Worm (Caenorhabditis elegans) whole organism, L1 larva: ENCODE measurements around the gene K05F1.8.

ENCODE experiments used
- C04F5.9 ChIP-seq: sonication (generic microtip); optimal IDR thresholded peaks from 2 replicates; lab custom pipeline; 2016; ENCODE audit warnings: missing genetic modification characterization, missing compliant biosample characterization
- C16A3.4 ChIP-seq: fragments of 150-350 bp; optimal IDR thresholded peaks from 2 replicates; lab custom pipeline; 2014; ENCODE audit warnings: missing biosample characterization, missing genetic modification characterization
- ama-1 ChIP-seq: fragments of 150-350 bp; optimal IDR thresholded peaks from 2 replicates; lab custom pipeline; 2014
- blmp-1 ChIP-seq: fragments of 150-350 bp; optimal IDR thresholded peaks from 2 replicates; lab custom pipeline; 2014; ENCODE audit warnings: missing biosample characterization, missing genetic modification characterization
- ceh-63 ChIP-seq: fragments of 200-800 bp; sonication (Bioruptor generic); optimal IDR thresholded peaks from 2 replicates; lab custom pipeline; 2018; ENCODE audit warnings: mild to moderate bottlenecking, missing genetic modification characterization, missing compliant biosample characterization
- ceh-82 ChIP-seq, 3 experiments: fragments of 150-350 bp in 1 of 3; sonication (generic microtip) in 2 of 3; optimal IDR thresholded peaks; 2 replicates each; lab custom pipeline; 2014 to 2017; ENCODE audit warnings: missing biosample characterization in 3 of 3, missing genetic modification characterization in 3 of 3
- ceh-88 ChIP-seq: fragments of 200-800 bp; sonication (Bioruptor generic); IDR thresholded peaks from 2 replicates; pipeline ENCODE4 v1.3.6; 2022; ENCODE audit warnings: missing genetic modification characterization, missing compliant biosample characterization
- egl-27 ChIP-seq, 2 experiments: fragments of 150-350 bp in 1 of 2; sonication (generic microtip); optimal IDR thresholded peaks; 3 replicates each; lab custom pipeline; 2017 to 2018; ENCODE audit warnings: missing biosample characterization in 2 of 2, missing genetic modification characterization in 2 of 2, missing genetic modification reagents in 2 of 2
- elt-2 ChIP-seq: sonication (generic microtip); optimal IDR thresholded peaks from 2 replicates; lab custom pipeline; 2016; ENCODE audit warnings: missing genetic modification characterization, mild to moderate bottlenecking, inconsistent platforms, missing compliant biosample characterization, missing genetic modification reagents
- elt-3 ChIP-seq, 6 experiments: fragments of 150-350 bp in 1 of 6; sonication (generic microtip); optimal IDR thresholded peaks; 2 replicates each; lab custom pipeline; 2017 to 2018; ENCODE audit warnings: missing biosample characterization in 6 of 6, missing genetic modification characterization in 6 of 6, inconsistent platforms in 1 of 6
- ets-5 ChIP-seq: fragments of 200-800 bp; sonication (Bioruptor generic); IDR thresholded peaks from 2 replicates; pipeline ENCODE4 v1.3.6; 2022; ENCODE audit warnings: missing genetic modification characterization, missing compliant biosample characterization
- fkh-4 ChIP-seq: sonication (generic microtip); optimal IDR thresholded peaks from 2 replicates; lab custom pipeline; 2016; ENCODE audit warnings: missing compliant biosample characterization, missing genetic modification characterization, borderline replicate concordance
- fkh-8 ChIP-seq: sonication (generic microtip); optimal IDR thresholded peaks from 2 replicates; lab custom pipeline; 2016; ENCODE audit warnings: mild to moderate bottlenecking, missing genetic modification characterization, missing compliant biosample characterization
- hlh-17 ChIP-seq: fragments of 200-800 bp; sonication (Bioruptor generic); optimal IDR thresholded peaks from 2 replicates; lab custom pipeline; 2018; ENCODE audit warnings: missing genetic modification characterization, mild to moderate bottlenecking, missing compliant biosample characterization, moderate library complexity, borderline replicate concordance
- hpl-2 ChIP-seq: fragments of 150-350 bp; optimal IDR thresholded peaks from 2 replicates; lab custom pipeline; 2014; ENCODE audit warnings: missing biosample characterization, missing genetic modification reagents, missing genetic modification characterization
- lin-13 ChIP-seq: fragments of 150-350 bp; optimal IDR thresholded peaks from 2 replicates; lab custom pipeline; 2014; ENCODE audit warnings: missing biosample characterization, missing genetic modification reagents, missing genetic modification characterization
- lin-14 ChIP-seq: fragments of 200-800 bp; sonication (Bioruptor generic); optimal IDR thresholded peaks from 2 replicates; lab custom pipeline; 2018; ENCODE audit warnings: mild to moderate bottlenecking, missing genetic modification characterization, moderate library complexity, missing compliant biosample characterization
- lin-15B ChIP-seq: fragments of 150-350 bp; sonication (generic microtip); optimal IDR thresholded peaks from 3 replicates; lab custom pipeline; 2014; ENCODE audit warnings: missing biosample characterization, missing genetic modification characterization
- lin-35 ChIP-seq, 2 experiments: fragments of 150-350 bp; optimal IDR thresholded peaks; 2 replicates each; lab custom pipeline; 2014; ENCODE audit warnings: missing biosample characterization in 2 of 2, missing genetic modification characterization in 2 of 2, missing genetic modification reagents in 2 of 2
- lin-39 ChIP-seq: fragments of 150-350 bp; optimal IDR thresholded peaks from 2 replicates; lab custom pipeline; 2014; ENCODE audit warnings: missing biosample characterization, missing genetic modification reagents, missing genetic modification characterization
- mep-1 ChIP-seq: fragments of 150-350 bp; optimal IDR thresholded peaks from 2 replicates; lab custom pipeline; 2014; ENCODE audit warnings: missing biosample characterization, missing genetic modification characterization
- nhr-11 ChIP-seq: fragments of 150-350 bp; optimal IDR thresholded peaks from 2 replicates; lab custom pipeline; 2014; ENCODE audit warnings: missing biosample characterization, missing genetic modification characterization
- nhr-20 ChIP-seq: sonication (generic microtip); optimal IDR thresholded peaks from 2 replicates; lab custom pipeline; 2016; ENCODE audit warnings: mild to moderate bottlenecking, missing genetic modification characterization, missing compliant biosample characterization
- nhr-237 ChIP-seq: fragments of 150-350 bp; optimal IDR thresholded peaks from 2 replicates; lab custom pipeline; 2014; ENCODE audit warnings: missing biosample characterization, missing genetic modification characterization
- nhr-71 ChIP-seq: sonication (generic microtip); optimal IDR thresholded peaks from 2 replicates; lab custom pipeline; 2016; ENCODE audit warnings: mild to moderate bottlenecking, missing genetic modification characterization, moderate library complexity, missing compliant biosample characterization
- nhr-77 ChIP-seq: fragments of 150-350 bp; optimal IDR thresholded peaks from 2 replicates; lab custom pipeline; 2014; ENCODE audit warnings: missing biosample characterization, missing genetic modification characterization
- nhr-85 ChIP-seq: sonication (generic microtip); peaks from one replicate; lab custom pipeline; 2016; ENCODE audit warnings: missing genetic modification characterization, inconsistent platforms, missing compliant biosample characterization
- nhr-90 ChIP-seq: sonication (generic microtip); optimal IDR thresholded peaks from 2 replicates; lab custom pipeline; 2016; ENCODE audit warnings: mild to moderate bottlenecking, missing genetic modification characterization, missing compliant biosample characterization; ENCODE audit not compliant: poor library complexity
- pqm-1 ChIP-seq: sonication (generic microtip); optimal IDR thresholded peaks from 3 replicates; lab custom pipeline; 2017; ENCODE audit warnings: missing biosample characterization, missing genetic modification characterization
- rnt-1 ChIP-seq: sonication (generic microtip); optimal IDR thresholded peaks from 2 replicates; lab custom pipeline; 2016; ENCODE audit warnings: mild to moderate bottlenecking, missing genetic modification characterization, moderate library complexity, missing compliant biosample characterization
- skn-1 ChIP-seq: fragments of 150-350 bp; optimal IDR thresholded peaks from 2 replicates; lab custom pipeline; 2014; ENCODE audit warnings: missing biosample characterization, missing genetic modification characterization
- snu-23 ChIP-seq: sonication (generic microtip); optimal IDR thresholded peaks from 2 replicates; lab custom pipeline; 2016; ENCODE audit warnings: missing genetic modification characterization, missing compliant biosample characterization
- tlp-1 ChIP-seq: fragments of 150-350 bp; optimal IDR thresholded peaks from 2 replicates; lab custom pipeline; 2014; ENCODE audit warnings: missing biosample characterization, missing genetic modification characterization
- unc-130 ChIP-seq: fragments of 150-350 bp; optimal IDR thresholded peaks from 2 replicates; lab custom pipeline; 2017; ENCODE audit warnings: missing biosample characterization, missing genetic modification characterization, inconsistent platforms
- unc-62 ChIP-seq: fragments of 150-350 bp; optimal IDR thresholded peaks from 2 replicates; lab custom pipeline; 2014; ENCODE audit warnings: missing biosample characterization, missing genetic modification reagents, missing genetic modification characterization
- unc-86 ChIP-seq: sonication (generic microtip); optimal IDR thresholded peaks from 2 replicates; lab custom pipeline; 2016; ENCODE audit warnings: missing genetic modification characterization, missing compliant biosample characterization
- unc-98 ChIP-seq: fragments of 200-800 bp; sonication (Bioruptor generic); IDR thresholded peaks from 2 replicates; pipeline ENCODE4 v1.3.6; 2022; ENCODE audit warnings: missing genetic modification characterization, missing compliant biosample characterization
- xbp-1 ChIP-seq: sonication (generic microtip); optimal IDR thresholded peaks from 2 replicates; lab custom pipeline; 2016; ENCODE audit warnings: missing genetic modification characterization, missing compliant biosample characterization
- ztf-4 ChIP-seq: fragments of 150-350 bp; optimal IDR thresholded peaks from 2 replicates; lab custom pipeline; 2014; ENCODE audit warnings: missing biosample characterization, missing genetic modification characterization

The K05F1.8 gene

ce11 chrII:5772547-5773142 is 26.8 kb downstream of the K05F1.8 start (continued):
- TF ChIP-seq lin-35 (GFP tag; optimal IDR thresholded peaks at IDR 0.05; lab: Kevin White, UChicago) (peak; percentile 56 to 62), ztf-4 (tag; lab: Kevin White, UChicago) (no peak), lin-15B (tag; lab: Kevin White, UChicago) (no peak), pqm-1 (tag; lab: Kevin White, UChicago) (no peak), nhr-90 (tag; lab: Kevin White, UChicago) (peak; percentile 50), fkh-8 (tag; lab: Kevin White, UChicago) (peak; percentile 16), nhr-71 (tag; lab: Kevin White, UChicago) (peak; percentile 63), nhr-237 (tag; lab: Kevin White, UChicago) (no peak), tlp-1 (no peak), xbp-1 (tag; lab: Kevin White, UChicago) (peak; percentile 17), skn-1 (peak; percentile 20), unc-130 (tag; lab: Kevin White, UChicago) (peak; percentile 38)

ce11 chrII:5768274-5768820 is 31.1 kb downstream of the K05F1.8 start:
- TF ChIP-seq ceh-63 (GFP tag; lab: Kevin White, UChicago): no peak
- no peak for TF ChIP-seq nhr-77 (tag; lab: Kevin White, UChicago)
- TF ChIP-seq ceh-82 (tag; optimal IDR thresholded peaks at IDR 0.05; lab: Kevin White, UChicago): no peak
- TF ChIP-seq unc-86 (tag; lab: Kevin White, UChicago): no peak
- TF ChIP-seq nhr-71 (tag; lab: Kevin White, UChicago): peak; percentile 3
- peak; percentile 40 for TF ChIP-seq mep-1 (tag; lab: Kevin White, UChicago)
- TF ChIP-seq fkh-4 (tag; lab: Kevin White, UChicago): no peak
- TF ChIP-seq blmp-1 (tag; lab: Kevin White, UChicago): peak; percentile 44
- TF ChIP-seq nhr-237 (tag; lab: Kevin White, UChicago): no peak
- no peak for TF ChIP-seq hpl-2 (GFP tag; lab: Kevin White, UChicago)
- peak in 2 of 6 experiments; percentile 19 to 59 for TF ChIP-seq elt-3 (tag; optimal IDR thresholded peaks at IDR 0.05; lab: Kevin White, UChicago)
- no peak for TF ChIP-seq ama-1 (lab: Kevin White, UChicago)
- TF ChIP-seq unc-62 (GFP tag; lab: Kevin White, UChicago): no peak
- TF ChIP-seq nhr-11 (tag; lab: Kevin White, UChicago): no peak
- no peak for TF ChIP-seq C04F5.9
- peak; percentile 88 for TF ChIP-seq nhr-85
- TF ChIP-seq pqm-1 (tag; lab: Kevin White, UChicago): no peak
- no peak for TF ChIP-seq ceh-88 (GFP tag; lab: Robert Waterston, UW)
- TF ChIP-seq lin-14 (GFP tag; lab: Kevin White, UChicago): peak; percentile 67
- TF ChIP-seq nhr-20 (tag; lab: Kevin White, UChicago): peak; percentile 34
- peak; percentile 12 for TF ChIP-seq rnt-1 (tag; lab: Kevin White, UChicago)
- peak; percentile 36 for TF ChIP-seq snu-23 (GFP tag; lab: Kevin White, UChicago)
- no peak for TF ChIP-seq ets-5 (GFP tag; lab: Robert Waterston, UW)
- TF ChIP-seq elt-2 (tag; lab: Kevin White, UChicago): no peak
- peak; percentile 41 for TF ChIP-seq lin-39 (tag; lab: Kevin White, UChicago)
- no peak for TF ChIP-seq hlh-17
- no peak for TF ChIP-seq unc-98 (GFP tag; lab: Robert Waterston, UW)
- TF ChIP-seq lin-13 (GFP tag; lab: Kevin White, UChicago): no peak
- TF ChIP-seq C16A3.4: no peak
- TF ChIP-seq egl-27 (tag; optimal IDR thresholded peaks at IDR 0.05; lab: Kevin White, UChicago): no peak
- TF ChIP-seq, all 84 proteins: peak for 10
